Fruit fly (Drosophila melanogaster) whole organism, embryonic: ENCODE measurements around the gene CG43645.
A peak's percentile ranks its signal among the peaks of the same experiment; 100 is the strongest.

ENCODE experiments used
- ATbp ChIP-seq: fragments of 200-800 bp; sonication (Bioruptor generic); optimal IDR thresholded peaks from 2 replicates; lab custom pipeline; 2017; ENCODE audit warnings: missing biosample characterization, mild to moderate bottlenecking, missing genetic modification characterization, missing genetic modification reagents
- CG11456 ChIP-seq: fragments of 200-800 bp; sonication (Bioruptor generic); IDR thresholded peaks from 3 replicates; pipeline ENCODE4 v1.3.6; 2022; ENCODE audit warnings: missing biosample characterization, missing genetic modification characterization
- CG13894 ChIP-seq: fragments of 200-800 bp; sonication (Bioruptor generic); optimal IDR thresholded peaks from 3 replicates; lab custom pipeline; 2018; ENCODE audit warnings: missing biosample characterization, mild to moderate bottlenecking, missing genetic modification characterization, moderate library complexity
- CG16863 ChIP-seq: fragments of 200-800 bp; sonication (Bioruptor generic); optimal IDR thresholded peaks from 3 replicates; lab custom pipeline; 2016; ENCODE audit warnings: missing biosample characterization, missing genetic modification characterization
- CG1792 ChIP-seq: fragments of 200-800 bp; sonication (Bioruptor generic); optimal IDR thresholded peaks from 2 replicates; lab custom pipeline; 2016; ENCODE audit warnings: missing biosample characterization, missing genetic modification characterization
- CG18619 ChIP-seq: fragments of 200-800 bp; sonication (Bioruptor generic); optimal IDR thresholded peaks from 3 replicates; lab custom pipeline; 2017; ENCODE audit warnings: missing biosample characterization, mild to moderate bottlenecking, missing genetic modification characterization
- CG2129 ChIP-seq: fragments of 200-800 bp; sonication (Bioruptor generic); IDR thresholded peaks from 2 replicates; pipeline ENCODE4 v1.3.6; 2022; ENCODE audit warnings: missing biosample characterization, missing genetic modification characterization; ENCODE audit not compliant: partially characterized antibody
- CG2712 ChIP-seq: fragments of 200-800 bp; optimal IDR thresholded peaks from 3 replicates; lab custom pipeline; 2019; ENCODE audit warnings: missing biosample characterization, mild to moderate bottlenecking, missing genetic modification characterization, moderate library complexity
- CG30431 ChIP-seq: fragments of 200-800 bp; sonication (Bioruptor generic); optimal IDR thresholded peaks from 2 replicates; lab custom pipeline; 2017; ENCODE audit warnings: missing biosample characterization, missing genetic modification characterization
- CG3163 ChIP-seq: fragments of 200-800 bp; sonication (Bioruptor generic); optimal IDR thresholded peaks from 3 replicates; lab custom pipeline; 2016; ENCODE audit warnings: missing biosample characterization, missing genetic modification characterization
- CG33213 ChIP-seq: fragments of 200-800 bp; sonication (Bioruptor generic); optimal IDR thresholded peaks from 3 replicates; lab custom pipeline; 2016; ENCODE audit warnings: missing biosample characterization, missing genetic modification characterization
- CG34376 ChIP-seq: fragments of 200-800 bp; sonication (Bioruptor generic); optimal IDR thresholded peaks from 2 replicates; lab custom pipeline; 2018; ENCODE audit warnings: missing biosample characterization, mild to moderate bottlenecking, missing genetic modification characterization
- CG3995 ChIP-seq: fragments of 200-800 bp; sonication (Bioruptor generic); optimal IDR thresholded peaks from 3 replicates; lab custom pipeline; 2016; ENCODE audit warnings: missing biosample characterization, missing genetic modification characterization
- CG4424 ChIP-seq: fragments of 200-800 bp; sonication (Bioruptor generic); optimal IDR thresholded peaks from 3 replicates; lab custom pipeline; 2016; ENCODE audit warnings: missing biosample characterization, missing genetic modification characterization
- CG5953 ChIP-seq: fragments of 200-800 bp; sonication (Bioruptor generic); IDR thresholded peaks from 2 replicates; pipeline ENCODE4 v1.3.6; 2022; ENCODE audit warnings: missing biosample characterization, missing genetic modification characterization
- CG6854 ChIP-seq: fragments of 200-800 bp; sonication (Bioruptor generic); optimal IDR thresholded peaks from 3 replicates; lab custom pipeline; 2017; ENCODE audit warnings: missing biosample characterization, mild to moderate bottlenecking, missing genetic modification characterization
- CG7745 ChIP-seq: fragments of 200-800 bp; sonication (Bioruptor generic); optimal IDR thresholded peaks from 2 replicates; lab custom pipeline; 2018; ENCODE audit warnings: missing biosample characterization, mild to moderate bottlenecking, missing genetic modification characterization, moderate library complexity
- CG7928 ChIP-seq: fragments of 200-800 bp; sonication (Bioruptor generic); optimal IDR thresholded peaks from 2 replicates; lab custom pipeline; 2017; ENCODE audit warnings: missing biosample characterization, mild to moderate bottlenecking, missing genetic modification characterization
- CG8089 ChIP-seq: fragments of 200-800 bp; sonication (Bioruptor generic); optimal IDR thresholded peaks from 3 replicates; lab custom pipeline; 2016; ENCODE audit warnings: missing biosample characterization, missing genetic modification characterization
- CG8290 ChIP-seq, 3 experiments: fragments of 200-800 bp; sonication (Bioruptor generic); optimal IDR thresholded peaks; 2 replicates each; lab custom pipeline; 2016 to 2019; ENCODE audit warnings: missing biosample characterization in 3 of 3, missing genetic modification characterization in 3 of 3, mild to moderate bottlenecking in 2 of 3, moderate library complexity in 1 of 3
- CG9215 ChIP-seq: fragments of 200-800 bp; sonication (Bioruptor generic); IDR thresholded peaks from 2 replicates; pipeline ENCODE4 v1.3.6; 2022; ENCODE audit warnings: missing biosample characterization, missing genetic modification characterization
- CG9727 ChIP-seq: fragments of 200-800 bp; sonication (Bioruptor generic); optimal IDR thresholded peaks from 3 replicates; lab custom pipeline; 2017; ENCODE audit warnings: missing biosample characterization, mild to moderate bottlenecking, missing genetic modification characterization
- CG9797 ChIP-seq: fragments of 200-800 bp; sonication (Bioruptor generic); optimal IDR thresholded peaks from 3 replicates; lab custom pipeline; 2018; ENCODE audit warnings: missing biosample characterization, mild to moderate bottlenecking, missing genetic modification characterization
- CG9876 ChIP-seq: fragments of 200-800 bp; sonication (Bioruptor generic); optimal IDR thresholded peaks from 2 replicates; lab custom pipeline; 2016; ENCODE audit warnings: missing biosample characterization, missing genetic modification characterization
- CG9932 ChIP-seq: fragments of 200-800 bp; sonication (Bioruptor generic); IDR thresholded peaks from 2 replicates; pipeline ENCODE4 v1.3.6; 2022; ENCODE audit warnings: missing biosample characterization, missing genetic modification characterization
- CTCF ChIP-seq: fragments of 200-800 bp; sonication (Bioruptor generic); optimal IDR thresholded peaks from 2 replicates; lab custom pipeline; 2017; ENCODE audit warnings: missing biosample characterization, mild to moderate bottlenecking, missing genetic modification characterization, moderate library complexity
- D19B ChIP-seq: fragments of 200-800 bp; sonication (Bioruptor generic); optimal IDR thresholded peaks from 2 replicates; lab custom pipeline; 2017; ENCODE audit warnings: missing biosample characterization, mild to moderate bottlenecking, missing genetic modification characterization
- Drgx ChIP-seq: fragments of 200-800 bp; sonication (Bioruptor generic); IDR thresholded peaks from 2 replicates; pipeline ENCODE4 v1.3.6; 2022; ENCODE audit warnings: missing biosample characterization, missing genetic modification characterization
- HLH4C ChIP-seq: fragments of 200-800 bp; sonication (Bioruptor generic); IDR thresholded peaks from 3 replicates; pipeline ENCODE4 v1.3.6; 2022; ENCODE audit warnings: missing biosample characterization, missing genetic modification characterization; ENCODE audit not compliant: partially characterized antibody
- Hand ChIP-seq: fragments of 200-800 bp; sonication (Bioruptor generic); optimal IDR thresholded peaks from 2 replicates; lab custom pipeline; 2017; ENCODE audit warnings: mild to moderate bottlenecking, missing biosample characterization, missing genetic modification reagents, missing genetic modification characterization
- Hey ChIP-seq: fragments of 200-800 bp; sonication (Bioruptor generic); optimal IDR thresholded peaks from 3 replicates; lab custom pipeline; 2018; ENCODE audit warnings: missing biosample characterization, mild to moderate bottlenecking, missing genetic modification characterization
- Lim3 ChIP-seq: fragments of 200-800 bp; sonication (Bioruptor generic); IDR thresholded peaks from 2 replicates; pipeline ENCODE4 v1.3.6; 2022; ENCODE audit warnings: missing biosample characterization, missing genetic modification characterization
- Mrtf ChIP-seq: fragments of 200-800 bp; sonication (Bioruptor generic); IDR thresholded peaks from 3 replicates; pipeline ENCODE4 v1.3.6; 2022; ENCODE audit warnings: missing biosample characterization, missing genetic modification characterization
- Neu2 ChIP-seq: fragments of 200-800 bp; sonication (Bioruptor generic); optimal IDR thresholded peaks from 3 replicates; lab custom pipeline; 2016; ENCODE audit warnings: missing biosample characterization, missing genetic modification characterization, borderline replicate concordance
- Oaz ChIP-seq: fragments of 200-800 bp; sonication (Bioruptor generic); IDR thresholded peaks from 2 replicates; pipeline ENCODE4 v1.3.6; 2022; ENCODE audit warnings: missing biosample characterization, missing genetic modification characterization
- ab ChIP-seq: fragments of 200-800 bp; sonication (Bioruptor generic); optimal IDR thresholded peaks from 2 replicates; lab custom pipeline; 2016; ENCODE audit warnings: missing biosample characterization, missing genetic modification characterization
- al ChIP-seq: fragments of 200-800 bp; sonication (Bioruptor generic); IDR thresholded peaks from 2 replicates; pipeline ENCODE4 v1.3.6; 2022; ENCODE audit warnings: missing biosample characterization, missing genetic modification characterization
- ap ChIP-seq: fragments of 200-800 bp; sonication (Bioruptor generic); IDR thresholded peaks from 2 replicates; pipeline ENCODE4 v1.3.6; 2022; ENCODE audit warnings: missing biosample characterization, missing genetic modification characterization
- chm ChIP-seq: fragments of 200-800 bp; sonication (Bioruptor generic); IDR thresholded peaks from 2 replicates; pipeline ENCODE4 v1.3.6; 2022; ENCODE audit warnings: missing biosample characterization, missing genetic modification characterization
- dan ChIP-seq: fragments of 200-800 bp; sonication (Bioruptor generic); IDR thresholded peaks from 2 replicates; pipeline ENCODE4 v1.3.6; 2022; ENCODE audit warnings: missing biosample characterization, missing genetic modification characterization
- dm ChIP-seq: fragments of 200-800 bp; sonication (Bioruptor generic); optimal IDR thresholded peaks from 3 replicates; lab custom pipeline; 2016; ENCODE audit warnings: missing biosample characterization, missing genetic modification characterization
- fu2 ChIP-seq: fragments of 200-800 bp; sonication (Bioruptor generic); optimal IDR thresholded peaks from 2 replicates; lab custom pipeline; 2016; ENCODE audit warnings: missing biosample characterization, missing genetic modification characterization
- gem ChIP-seq: fragments of 200-800 bp; sonication (Bioruptor generic); optimal IDR thresholded peaks from 2 replicates; lab custom pipeline; 2019; ENCODE audit warnings: missing biosample characterization, mild to moderate bottlenecking, missing genetic modification characterization, moderate library complexity
- gfzf ChIP-seq: fragments of 200-800 bp; sonication (Bioruptor generic); optimal IDR thresholded peaks from 2 replicates; lab custom pipeline; 2016; ENCODE audit warnings: missing biosample characterization, mild to moderate bottlenecking, missing genetic modification characterization, moderate library complexity
- grau ChIP-seq: fragments of 200-800 bp; optimal IDR thresholded peaks from 3 replicates; lab custom pipeline; 2019; ENCODE audit warnings: missing biosample characterization, mild to moderate bottlenecking, missing genetic modification characterization, moderate library complexity
- lab ChIP-seq: fragments of 200-800 bp; sonication (Bioruptor generic); optimal IDR thresholded peaks from 3 replicates; lab custom pipeline; 2017; ENCODE audit warnings: missing biosample characterization, missing genetic modification characterization, mild to moderate bottlenecking, moderate library complexity, missing genetic modification reagents
- mld ChIP-seq: fragments of 200-800 bp; sonication (Bioruptor generic); IDR thresholded peaks from 3 replicates; pipeline ENCODE4 v1.3.6; 2022; ENCODE audit warnings: missing biosample characterization, missing genetic modification characterization; ENCODE audit not compliant: partially characterized antibody
- sens ChIP-seq: fragments of 200-800 bp; sonication (Bioruptor generic); peaks from one replicate; lab custom pipeline; 2016; ENCODE audit warnings: missing biosample characterization, missing genetic modification characterization
- sens-2 ChIP-seq: fragments of 200-800 bp; sonication (Bioruptor generic); IDR thresholded peaks from 2 replicates; pipeline ENCODE4 v1.3.6; 2022; ENCODE audit warnings: missing biosample characterization, missing genetic modification characterization
- tgo ChIP-seq: fragments of 200-800 bp; sonication (Bioruptor generic); IDR thresholded peaks from 3 replicates; pipeline ENCODE4 v1.3.6; 2022; ENCODE audit warnings: missing biosample characterization, missing genetic modification characterization

CG43645 gene

dm6 chr2L:17449608-17450504 lies 35.7 kb upstream of the CG43645 start, which contains the start of gene dl (continued):
- no peak for TF ChIP-seq CG2129 (GFP tag; lab: Robert Waterston, UW)
- no peak for TF ChIP-seq CG9727 (GFP tag; lab: Kevin White, UChicago)
- no peak for TF ChIP-seq CG7745 (tag; lab: Kevin White, UChicago)
- TF ChIP-seq CG18619 (GFP tag; lab: Kevin White, UChicago), result no peak
- TF ChIP-seq HLH4C (GFP tag; lab: Robert Waterston, UW), result peak; percentile 39; the same call in 1 of the 3 replicates
- TF ChIP-seq CG16863, result no peak
- no peak for TF ChIP-seq CG9797 (GFP tag; lab: Kevin White, UChicago)
- TF ChIP-seq CG8089 (GFP tag; lab: Kevin White, UChicago), result no peak
- TF ChIP-seq CG9876 (GFP tag; lab: Kevin White, UChicago), result no peak
- 0 out of 3 replicates have a peak, but pooled peaks have one; percentile 7 for TF ChIP-seq CG11456 (GFP tag; lab: Robert Waterston, UW)
- TF ChIP-seq Neu2, result no peak
- no peak for TF ChIP-seq ab
- no peak for TF ChIP-seq al (GFP tag; lab: Robert Waterston, UW)
- TF ChIP-seq CG34376, result peak; percentile 46
- no peak for TF ChIP-seq CG6854 (GFP tag; lab: Kevin White, UChicago)
- no peak for TF ChIP-seq dm (GFP tag; lab: Kevin White, UChicago)
- TF ChIP-seq CTCF (GFP tag; lab: Kevin White, UChicago), result no peak
- no peak for TF ChIP-seq CG8290 (GFP tag; optimal IDR thresholded peaks at IDR 0.05; lab: Kevin White, UChicago)
- TF ChIP-seq CG8290 (tag; optimal IDR thresholded peaks at IDR 0.05; lab: Kevin White, UChicago), result peak in 1 of 2 experiments; percentile 57
- TF ChIP-seq Lim3, result no peak
- peak; percentile 11 for TF ChIP-seq CG4424 (GFP tag; lab: Kevin White, UChicago)
- TF ChIP-seq gem, result peak; percentile 18
- TF ChIP-seq CG1792, result no peak
- TF ChIP-seq tgo (GFP tag; lab: Robert Waterston, UW), result no peak
- peak; percentile 84 for TF ChIP-seq D19B (GFP tag; lab: Kevin White, UChicago)
- TF ChIP-seq CG5953 (GFP tag; lab: Robert Waterston, UW), result no peak
- no peak for TF ChIP-seq CG3995 (GFP tag; lab: Kevin White, UChicago)
- no peak for TF ChIP-seq CG2712 (tag; lab: Kevin White, UChicago)
- no peak for TF ChIP-seq CG9215 (GFP tag; lab: Robert Waterston, UW)
- TF ChIP-seq CG30431 (GFP tag; lab: Kevin White, UChicago), result no peak
- peak; percentile 80 for TF ChIP-seq sens (GFP tag; lab: Kevin White, UChicago)
- peak; percentile 10 for TF ChIP-seq gfzf (GFP tag; lab: Kevin White, UChicago)
- TF ChIP-seq Drgx (GFP tag; lab: Robert Waterston, UW), result peak; percentile 68
- TF ChIP-seq CG33213 (GFP tag; lab: Kevin White, UChicago), result no peak
- no peak for TF ChIP-seq ATbp (GFP tag; lab: Kevin White, UChicago)
- no peak for TF ChIP-seq ap (GFP tag; lab: Robert Waterston, UW)
- no peak for TF ChIP-seq Oaz (GFP tag; lab: Robert Waterston, UW)
- TF ChIP-seq grau (tag; lab: Kevin White, UChicago), result no peak
- no peak for TF ChIP-seq chm
- TF ChIP-seq CG7928, result no peak
- peak; percentile 90 for TF ChIP-seq CG3163 (GFP tag; lab: Kevin White, UChicago)
- no peak for TF ChIP-seq Hey
- no peak for TF ChIP-seq Hand (GFP tag; lab: Kevin White, UChicago)
- TF ChIP-seq dan (GFP tag; lab: Robert Waterston, UW), result no peak
- TF ChIP-seq Mrtf (GFP tag; lab: Robert Waterston, UW), result no peak
- peak; percentile 7 for TF ChIP-seq CG13894 (tag; lab: Kevin White, UChicago)
- no peak for TF ChIP-seq fu2 (GFP tag; lab: Kevin White, UChicago)
- TF ChIP-seq mld, result no peak
- peak; percentile 40 for TF ChIP-seq lab (GFP tag; lab: Kevin White, UChicago)
- no peak for TF ChIP-seq sens-2 (GFP tag; lab: Robert Waterston, UW)
- peak; percentile 33; the same call in 1 of the 2 replicates for TF ChIP-seq CG9932 (GFP tag; lab: Robert Waterston, UW)
